Fruit fly (Drosophila melanogaster) whole organism, embryonic: Measurements from ENCODE around the gene CG8319.

Experiments
- Abd-B ChIP-seq: fragments of 200-800 bp; sonication (Bioruptor generic); optimal IDR thresholded peaks from 2 replicates; lab custom pipeline; 2018; ENCODE audit warnings: missing biosample characterization, mild to moderate bottlenecking, missing genetic modification characterization, moderate library complexity
- Bdp1 ChIP-seq: fragments of 200-800 bp; sonication (Bioruptor generic); optimal IDR thresholded peaks from 3 replicates; lab custom pipeline; 2016; ENCODE audit warnings: missing biosample characterization, missing genetic modification characterization
- C15 ChIP-seq: fragments of 200-800 bp; sonication (Bioruptor generic); IDR thresholded peaks from 3 replicates; pipeline ENCODE4 v1.3.6; 2022; ENCODE audit warnings: missing biosample characterization, missing genetic modification characterization
- CG10274 ChIP-seq: fragments of 200-800 bp; sonication (Bioruptor generic); optimal IDR thresholded peaks from 3 replicates; lab custom pipeline; 2017; ENCODE audit warnings: missing biosample characterization, mild to moderate bottlenecking, missing genetic modification characterization
- CG1233 ChIP-seq: fragments of 200-800 bp; sonication (Bioruptor generic); optimal IDR thresholded peaks from 4 replicates; lab custom pipeline; 2018; ENCODE audit warnings: missing biosample characterization, mild to moderate bottlenecking, missing genetic modification characterization
- CG13894 ChIP-seq: fragments of 200-800 bp; sonication (Bioruptor generic); optimal IDR thresholded peaks from 3 replicates; lab custom pipeline; 2018; ENCODE audit warnings: missing biosample characterization, mild to moderate bottlenecking, missing genetic modification characterization, moderate library complexity
- CG14050 ChIP-seq: fragments of 200-800 bp; sonication (Bioruptor generic); IDR thresholded peaks from 3 replicates; pipeline ENCODE4 v1.3.6; 2022; ENCODE audit warnings: missing biosample characterization, missing genetic modification characterization
- CG1529 ChIP-seq: fragments of 200-800 bp; sonication (Bioruptor generic); optimal IDR thresholded peaks from 3 replicates; lab custom pipeline; 2018; ENCODE audit warnings: missing biosample characterization, missing genetic modification characterization
- CG15514 ChIP-seq: fragments of 200-800 bp; sonication (Bioruptor generic); optimal IDR thresholded peaks from 3 replicates; lab custom pipeline; 2017; ENCODE audit warnings: missing biosample characterization, missing genetic modification characterization, mild to moderate bottlenecking, moderate library complexity, missing genetic modification reagents
- CG1603 ChIP-seq: fragments of 200-800 bp; sonication (Bioruptor generic); optimal IDR thresholded peaks from 2 replicates; lab custom pipeline; 2019; ENCODE audit warnings: missing biosample characterization, mild to moderate bottlenecking, missing genetic modification characterization, moderate library complexity
- CG17359 ChIP-seq: fragments of 200-800 bp; sonication (Bioruptor generic); optimal IDR thresholded peaks from 3 replicates; lab custom pipeline; 2018; ENCODE audit warnings: missing biosample characterization, mild to moderate bottlenecking, missing genetic modification characterization, moderate library complexity
- CG18011 ChIP-seq: fragments of 200-800 bp; sonication (Bioruptor generic); optimal IDR thresholded peaks from 2 replicates; lab custom pipeline; 2017; ENCODE audit warnings: missing biosample characterization, missing genetic modification characterization, mild to moderate bottlenecking, moderate library complexity, missing genotype
- CG18599 ChIP-seq: fragments of 200-800 bp; sonication (Bioruptor generic); optimal IDR thresholded peaks from 3 replicates; lab custom pipeline; 2017; ENCODE audit warnings: missing biosample characterization, missing genetic modification characterization, mild to moderate bottlenecking, moderate library complexity, missing genetic modification reagents
- CG2712 ChIP-seq: fragments of 200-800 bp; optimal IDR thresholded peaks from 3 replicates; lab custom pipeline; 2019; ENCODE audit warnings: missing biosample characterization, mild to moderate bottlenecking, missing genetic modification characterization, moderate library complexity
- CG31365 ChIP-seq: fragments of 200-800 bp; sonication (Bioruptor generic); optimal IDR thresholded peaks from 2 replicates; lab custom pipeline; 2018; ENCODE audit warnings: missing biosample characterization, mild to moderate bottlenecking, missing genetic modification characterization
- CG33213 ChIP-seq: fragments of 200-800 bp; sonication (Bioruptor generic); optimal IDR thresholded peaks from 3 replicates; lab custom pipeline; 2016; ENCODE audit warnings: missing biosample characterization, missing genetic modification characterization
- CG33557 ChIP-seq: fragments of 200-800 bp; sonication (Bioruptor generic); optimal IDR thresholded peaks from 2 replicates; lab custom pipeline; 2019; ENCODE audit warnings: missing biosample characterization, mild to moderate bottlenecking, missing genetic modification characterization, moderate library complexity
- CG34376 ChIP-seq: fragments of 200-800 bp; sonication (Bioruptor generic); optimal IDR thresholded peaks from 2 replicates; lab custom pipeline; 2018; ENCODE audit warnings: missing biosample characterization, mild to moderate bottlenecking, missing genetic modification characterization
- CG4282 ChIP-seq: fragments of 200-800 bp; sonication (Bioruptor generic); optimal IDR thresholded peaks from 2 replicates; lab custom pipeline; 2016; ENCODE audit warnings: missing biosample characterization, missing genetic modification characterization
- CG4617 ChIP-seq: fragments of 200-800 bp; sonication (Bioruptor generic); optimal IDR thresholded peaks from 3 replicates; lab custom pipeline; 2016; ENCODE audit warnings: missing biosample characterization, missing genetic modification characterization, borderline replicate concordance
- CG8388 ChIP-seq: fragments of 200-800 bp; sonication (Bioruptor generic); optimal IDR thresholded peaks from 2 replicates; lab custom pipeline; 2019; ENCODE audit warnings: missing biosample characterization, mild to moderate bottlenecking, missing genetic modification characterization, moderate library complexity
- CG9932 ChIP-seq: fragments of 200-800 bp; sonication (Bioruptor generic); IDR thresholded peaks from 2 replicates; pipeline ENCODE4 v1.3.6; 2022; ENCODE audit warnings: missing biosample characterization, missing genetic modification characterization
- CTCF ChIP-seq: fragments of 200-800 bp; sonication (Bioruptor generic); optimal IDR thresholded peaks from 2 replicates; lab custom pipeline; 2017; ENCODE audit warnings: missing biosample characterization, mild to moderate bottlenecking, missing genetic modification characterization, moderate library complexity
- Dad ChIP-seq: fragments of 200-800 bp; sonication (Bioruptor generic); optimal IDR thresholded peaks from 3 replicates; lab custom pipeline; 2016; ENCODE audit warnings: missing biosample characterization, missing genetic modification characterization
- Ets65A ChIP-seq: fragments of 200-800 bp; sonication (Bioruptor generic); peaks from one replicate; lab custom pipeline; 2016; ENCODE audit warnings: missing biosample characterization, missing genetic modification characterization
- Fer2 ChIP-seq: fragments of 200-800 bp; sonication (Bioruptor generic); optimal IDR thresholded peaks from 2 replicates; lab custom pipeline; 2018; ENCODE audit warnings: missing biosample characterization, mild to moderate bottlenecking, missing genetic modification characterization, moderate library complexity
- HmgD ChIP-seq: fragments of 200-800 bp; sonication (Bioruptor generic); optimal IDR thresholded peaks from 3 replicates; lab custom pipeline; 2016; ENCODE audit warnings: missing biosample characterization, missing genetic modification characterization
- Hr3 ChIP-seq: fragments of 200-800 bp; sonication (Bioruptor generic); optimal IDR thresholded peaks from 3 replicates; lab custom pipeline; 2016; ENCODE audit warnings: missing biosample characterization, missing genetic modification characterization
- Med ChIP-seq: fragments of 200-800 bp; sonication (Bioruptor generic); peaks from one replicate; lab custom pipeline; 2016; ENCODE audit warnings: missing biosample characterization, missing genetic modification characterization, mild to moderate bottlenecking, inconsistent platforms, moderate library complexity
- NfI ChIP-seq: fragments of 200-800 bp; sonication (Bioruptor generic); optimal IDR thresholded peaks from 3 replicates; lab custom pipeline; 2018; ENCODE audit warnings: missing biosample characterization, mild to moderate bottlenecking, missing genetic modification characterization, moderate library complexity
- ase ChIP-seq: fragments of 200-800 bp; sonication (Bioruptor generic); IDR thresholded peaks from 3 replicates; pipeline ENCODE4 v1.3.6; 2022; ENCODE audit warnings: missing biosample characterization, missing genetic modification characterization
- bigmax ChIP-seq: fragments of 200-800 bp; sonication (Bioruptor generic); optimal IDR thresholded peaks from 2 replicates; lab custom pipeline; 2018; ENCODE audit warnings: missing biosample characterization, mild to moderate bottlenecking, missing genetic modification characterization
- bsh ChIP-seq, 2 experiments: fragments of 200-800 bp; sonication (Bioruptor generic); optimal IDR thresholded peaks; 2 replicates each; lab custom pipeline; 2017 to 2018; ENCODE audit warnings: mild to moderate bottlenecking in 2 of 2, missing biosample characterization in 2 of 2, missing genetic modification characterization in 2 of 2, moderate library complexity in 1 of 2
- chn ChIP-seq: fragments of 200-800 bp; sonication (Bioruptor generic); optimal IDR thresholded peaks from 2 replicates; lab custom pipeline; 2016; ENCODE audit warnings: missing biosample characterization, missing genetic modification characterization
- en ChIP-seq: fragments of 200-800 bp; sonication (Bioruptor generic); optimal IDR thresholded peaks from 2 replicates; lab custom pipeline; 2016; ENCODE audit warnings: missing biosample characterization, missing genetic modification characterization
- fu2 ChIP-seq: fragments of 200-800 bp; sonication (Bioruptor generic); optimal IDR thresholded peaks from 2 replicates; lab custom pipeline; 2016; ENCODE audit warnings: missing biosample characterization, missing genetic modification characterization
- gcm ChIP-seq: fragments of 200-800 bp; sonication (Bioruptor generic); optimal IDR thresholded peaks from 2 replicates; lab custom pipeline; 2019; ENCODE audit warnings: missing biosample characterization, mild to moderate bottlenecking, missing genetic modification characterization, moderate library complexity
- gsb-n ChIP-seq: fragments of 200-800 bp; sonication (Bioruptor generic); optimal IDR thresholded peaks from 3 replicates; lab custom pipeline; 2018; ENCODE audit warnings: missing biosample characterization, mild to moderate bottlenecking, missing genetic modification characterization
- hkb ChIP-seq, 2 experiments: fragments of 200-800 bp in 1 of 2; fragments of >200 bp in 1 of 2; sonication (Bioruptor generic) in 1 of 2; IDR thresholded peaks in 1 of 2; optimal IDR thresholded peaks in 1 of 2; 2 replicates each; pipeline versions ENCODE4 v1.3.6 to Lab custom; 2017 to 2022; ENCODE audit warnings: missing biosample characterization in 1 of 2, missing genetic modification characterization in 1 of 2
- jigr1 ChIP-seq: fragments of 200-800 bp; sonication (Bioruptor generic); IDR thresholded peaks from 3 replicates; pipeline ENCODE4 v1.3.6; 2022; ENCODE audit warnings: missing biosample characterization, missing genetic modification characterization
- mirr ChIP-seq: fragments of 200-800 bp; sonication (Bioruptor generic); optimal IDR thresholded peaks from 3 replicates; lab custom pipeline; 2018; ENCODE audit warnings: missing biosample characterization, mild to moderate bottlenecking, missing genetic modification characterization
- pan ChIP-seq, 4 experiments: fragments of >200 bp in 3 of 4; fragments of 200-800 bp in 1 of 4; sonication (Bioruptor generic) in 1 of 4; optimal IDR thresholded peaks in 3 of 4; IDR thresholded peaks in 1 of 4; 2 replicates each; pipeline versions ENCODE4 v1.3.6 to Lab custom; 2017 to 2022; ENCODE audit warnings: missing biosample characterization in 2 of 4, missing genetic modification characterization in 2 of 4, mixed read lengths in 1 of 4
- phol ChIP-seq: fragments of 200-800 bp; sonication (Bioruptor generic); optimal IDR thresholded peaks from 3 replicates; lab custom pipeline; 2018; ENCODE audit warnings: missing biosample characterization, mild to moderate bottlenecking, missing genetic modification characterization, moderate library complexity
- pnt ChIP-seq: fragments of 200-800 bp; sonication (Bioruptor generic); optimal IDR thresholded peaks from 3 replicates; lab custom pipeline; 2016; ENCODE audit warnings: missing biosample characterization, missing genetic modification characterization
- pum ChIP-seq: fragments of 200-800 bp; sonication (Bioruptor generic); optimal IDR thresholded peaks from 2 replicates; lab custom pipeline; 2016; ENCODE audit warnings: missing biosample characterization, missing genetic modification characterization
- ranshi ChIP-seq: fragments of 200-800 bp; sonication (Bioruptor generic); IDR thresholded peaks from 2 replicates; pipeline ENCODE4 v1.3.6; 2022; ENCODE audit warnings: missing biosample characterization, missing genetic modification characterization
- ro ChIP-seq: fragments of 200-800 bp; sonication (Bioruptor generic); IDR thresholded peaks from 2 replicates; pipeline ENCODE4 v1.3.6; 2022; ENCODE audit warnings: missing biosample characterization, missing genetic modification characterization
- seq ChIP-seq: fragments of 200-800 bp; sonication (Bioruptor generic); IDR thresholded peaks from 2 replicates; pipeline ENCODE4 v1.3.6; 2022; ENCODE audit warnings: missing biosample characterization, missing genetic modification characterization
- so ChIP-seq: fragments of 200-800 bp; sonication (Bioruptor generic); IDR thresholded peaks from 3 replicates; pipeline ENCODE4 v1.3.6; 2022; ENCODE audit warnings: missing biosample characterization, missing genetic modification characterization
- zf30C ChIP-seq: fragments of 200-800 bp; sonication (Bioruptor generic); optimal IDR thresholded peaks from 3 replicates; lab custom pipeline; 2018; ENCODE audit warnings: missing biosample characterization, mild to moderate bottlenecking, missing genetic modification characterization

Gene CG8319

DNA sequence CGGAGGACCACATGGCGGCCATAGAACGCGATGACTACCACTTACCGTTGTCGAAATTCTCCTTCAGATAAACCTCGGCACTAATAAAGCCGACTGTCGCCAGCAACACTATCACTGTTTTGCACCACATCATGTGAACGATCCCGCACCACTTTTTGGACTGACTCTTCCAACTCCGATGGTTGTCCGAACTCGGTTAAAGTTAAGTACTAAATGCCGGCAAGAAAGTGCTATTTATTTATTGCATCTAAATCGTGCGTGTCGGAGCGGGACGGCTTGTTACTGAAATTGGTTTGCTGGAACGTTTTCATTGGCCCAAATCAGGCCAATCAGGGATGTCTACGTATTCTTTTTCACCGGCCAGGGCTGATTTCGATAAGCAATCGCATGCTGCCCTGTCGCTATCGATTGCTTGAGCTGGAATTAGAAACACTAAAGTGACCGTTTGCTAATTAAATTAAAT lies 3.5 kb downstream of the CG8319 start, which contains the start of gene Calr (continued):
- peak; percentile 34 for TF ChIP-seq Bdp1 (GFP tag; lab: Kevin White, UChicago)
- TF ChIP-seq gcm (GFP tag; lab: Kevin White, UChicago): peak; percentile 62
- peak; percentile 75 for TF ChIP-seq CG15514 (GFP tag; lab: Kevin White, UChicago)
- TF ChIP-seq CG13894 (tag; lab: Kevin White, UChicago): peak; percentile 55
- no peak for TF ChIP-seq Abd-B (GFP tag; lab: Kevin White, UChicago)
- no peak for TF ChIP-seq CG10274 (GFP tag; lab: Kevin White, UChicago)
- TF ChIP-seq CG14050: no peak
- no peak for TF ChIP-seq Ets65A (GFP tag; lab: Kevin White, UChicago)
- peak; percentile 33 for TF ChIP-seq chn (GFP tag; lab: Kevin White, UChicago)
- TF ChIP-seq CG4617: no peak
- TF ChIP-seq Fer2 (tag; lab: Kevin White, UChicago): no peak
- TF ChIP-seq CG34376 (GFP tag; lab: Kevin White, UChicago): peak; percentile 69
- TF ChIP-seq C15 (GFP tag; lab: Robert Waterston, UW): no peak
- no peak for TF ChIP-seq ro (GFP tag; lab: Robert Waterston, UW)
- TF ChIP-seq fu2 (GFP tag; lab: Kevin White, UChicago): no peak
- peak; percentile 3 for TF ChIP-seq Dad
- TF ChIP-seq CG1233 (GFP tag; lab: Kevin White, UChicago): peak; percentile 39
- peak; percentile 50 for TF ChIP-seq CG33213 (GFP tag; lab: Kevin White, UChicago)
- TF ChIP-seq CG9932 (GFP tag; lab: Robert Waterston, UW): no peak
- peak; percentile 63 for TF ChIP-seq HmgD (GFP tag; lab: Kevin White, UChicago)
- peak; percentile 54 for TF ChIP-seq phol (tag; lab: Kevin White, UChicago)
- TF ChIP-seq CG4282 (GFP tag; lab: Kevin White, UChicago): no peak
- TF ChIP-seq CG2712: peak; percentile 53
- TF ChIP-seq pnt (GFP tag; lab: Kevin White, UChicago): no peak
- TF ChIP-seq CG1529: no peak
- TF ChIP-seq pum (GFP tag; lab: Kevin White, UChicago): no peak
- TF ChIP-seq zf30C (GFP tag; lab: Kevin White, UChicago): peak; percentile 1
- no peak for TF ChIP-seq ase
- no peak for TF ChIP-seq CG17359 (tag; lab: Kevin White, UChicago)
- TF ChIP-seq jigr1 (GFP tag; lab: Robert Waterston, UW): no peak
- peak; percentile 9 for TF ChIP-seq CG18011
- TF ChIP-seq CG8388 (GFP tag; lab: Kevin White, UChicago): peak; percentile 14
- TF ChIP-seq gsb-n: peak; percentile 40
- TF ChIP-seq CG31365 (tag; lab: Kevin White, UChicago): peak; percentile 43
- peak; percentile 77 for TF ChIP-seq mirr (GFP tag; lab: Kevin White, UChicago)
- TF ChIP-seq ranshi (GFP tag; lab: Robert Waterston, UW): no peak
- peak; percentile 58 for TF ChIP-seq NfI (GFP tag; lab: Kevin White, UChicago)
- no peak for TF ChIP-seq bigmax
- no peak for TF ChIP-seq en (GFP tag; lab: Kevin White, UChicago)
- peak; percentile 95 for TF ChIP-seq Med (GFP tag; lab: Kevin White, UChicago)
- peak; percentile 41 for TF ChIP-seq CTCF (GFP tag; lab: Kevin White, UChicago)
- TF ChIP-seq seq (GFP tag; lab: Robert Waterston, UW): no peak
- TF ChIP-seq so (GFP tag; lab: Robert Waterston, UW): no peak
- peak; percentile 22 for TF ChIP-seq CG33557 (GFP tag; lab: Kevin White, UChicago)
- TF ChIP-seq Hr3 (GFP tag; lab: Kevin White, UChicago): peak; percentile 27
- no peak for TF ChIP-seq pan (optimal IDR thresholded peaks at IDR 0.05; lab: Kevin White, UChicago)
- TF ChIP-seq pan (GFP tag; optimal IDR thresholded peaks at IDR 0.05 in 1 of 2, IDR thresholded peaks at IDR 0.05 in 1 of 2): no peak
- TF ChIP-seq CG1603 (tag; lab: Kevin White, UChicago): peak; percentile 48
- TF ChIP-seq bsh (GFP tag; optimal IDR thresholded peaks at IDR 0.05; lab: Kevin White, UChicago): peak in 1 of 2 experiments; percentile 9
- TF ChIP-seq hkb (optimal IDR thresholded peaks at IDR 0.05; lab: Kevin White, UChicago): no peak
- TF ChIP-seq hkb (GFP tag; IDR thresholded peaks at IDR 0.05; lab: Robert Waterston, UW): no peak
- TF ChIP-seq CG18599: peak; percentile 46
